Worm (Caenorhabditis elegans): ENCODE measurements around the gene H34I24.1.

DNA sequence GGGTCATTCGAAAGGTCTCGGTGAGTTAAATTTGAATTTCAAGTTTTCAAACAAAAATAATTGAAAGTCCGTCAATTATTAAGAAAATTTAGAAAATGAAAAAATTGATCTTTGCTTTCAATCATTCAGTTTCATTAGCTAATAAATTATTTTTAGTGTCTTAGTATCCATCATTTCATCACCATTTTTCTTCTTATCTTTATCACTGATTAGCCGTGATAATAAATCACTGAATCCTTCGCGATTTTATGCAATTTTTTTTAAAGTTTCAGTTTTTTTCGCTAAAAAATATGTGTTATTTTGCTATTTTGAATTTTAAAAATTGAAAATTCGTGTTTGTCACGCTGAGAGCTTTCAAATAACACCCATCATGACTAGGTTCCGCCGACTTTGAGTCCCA lies 22.2 kb downstream of the H34I24.1 start:
- no peak for TF ChIP-seq unc-62 (GFP tag; optimal IDR thresholded peaks at IDR 0.05)
- TF ChIP-seq ama-1 (optimal IDR thresholded peaks at IDR 0.05) = no peak
- no peak for TF ChIP-seq fos-1 (tag; optimal IDR thresholded peaks at IDR 0.05)
- TF ChIP-seq nhr-12 (tag; optimal IDR thresholded peaks at IDR 0.05) = no peak
- no peak for TF ChIP-seq elt-1 (tag; optimal IDR thresholded peaks at IDR 0.05)
- TF ChIP-seq ztf-4 (tag; optimal IDR thresholded peaks at IDR 0.05) = no peak
- no peak for TF ChIP-seq fkh-10 (GFP tag; optimal IDR thresholded peaks at IDR 0.05)
- TF ChIP-seq ceh-28 (tag; optimal IDR thresholded peaks at IDR 0.05) = no peak
- TF ChIP-seq elt-3 (tag; optimal IDR thresholded peaks at IDR 0.05) = peak in 1 of 3 experiments; percentile 16
- no peak for TF ChIP-seq lin-39 (tag; optimal IDR thresholded peaks at IDR 0.05)
- no peak for TF ChIP-seq snpc-4 (tag; optimal IDR thresholded peaks at IDR 0.05)

Data from whole organism, L3 larva.